Worm (Caenorhabditis elegans) whole organism, L4 larva: ENCODE results near the gene F49F1.10.

Source experiments
- R02D3.7 ChIP-seq: fragments of 150-350 bp; sonication (generic microtip); optimal IDR thresholded peaks from 3 replicates; lab custom pipeline; 2014; ENCODE audit warnings: missing biosample characterization, missing genetic modification characterization
- T26A8.4 ChIP-seq: fragments of 200-800 bp; sonication (Bioruptor generic); IDR thresholded peaks from 2 replicates; pipeline ENCODE4 v1.3.6; 2022; ENCODE audit warnings: missing genetic modification characterization, missing compliant biosample characterization
- ZK337.2 ChIP-seq: fragments of 200-800 bp; sonication (Bioruptor generic); IDR thresholded peaks from 2 replicates; pipeline ENCODE4 v1.3.6; 2022; ENCODE audit warnings: missing genetic modification reagents, missing genetic modification characterization, missing compliant biosample characterization
- aha-1 ChIP-seq: fragments of 150-350 bp; peaks from one replicate; lab custom pipeline; 2014; ENCODE audit warnings: missing biosample characterization, missing genetic modification characterization
- ama-1 ChIP-seq: fragments of 150-350 bp; optimal IDR thresholded peaks from 2 replicates; lab custom pipeline; 2014; ENCODE audit warnings: inconsistent platforms, mixed read lengths
- arid-1 ChIP-seq: fragments of 200-800 bp; sonication (Bioruptor generic); conservative IDR thresholded peaks from 2 replicates; pipeline ENCODE4 v1.3.6; 2022; ENCODE audit warnings: missing genetic modification reagents, missing genetic modification characterization, missing compliant biosample characterization
- attf-4 ChIP-seq: sonication (generic microtip); optimal IDR thresholded peaks from 3 replicates; lab custom pipeline; 2017; ENCODE audit warnings: missing biosample characterization, missing genetic modification characterization
- ceh-28 ChIP-seq: fragments of 150-350 bp; optimal IDR thresholded peaks from 2 replicates; lab custom pipeline; 2014; ENCODE audit warnings: missing biosample characterization, missing genetic modification reagents, missing genetic modification characterization
- ceh-32 ChIP-seq: sonication (generic microtip); optimal IDR thresholded peaks from 2 replicates; lab custom pipeline; 2016; ENCODE audit warnings: mild to moderate bottlenecking, missing genetic modification characterization, missing compliant biosample characterization; ENCODE audit not compliant: poor library complexity
- ceh-44 ChIP-seq: fragments of 200-800 bp; sonication (Bioruptor generic); IDR thresholded peaks from 2 replicates; pipeline ENCODE4 v1.3.6; 2022; ENCODE audit warnings: missing genetic modification reagents, missing genetic modification characterization, missing compliant biosample characterization
- cey-2 ChIP-seq: sonication (generic microtip); optimal IDR thresholded peaks from 3 replicates; lab custom pipeline; 2017; ENCODE audit warnings: missing genetic modification characterization, mild to moderate bottlenecking, missing compliant biosample characterization, antibody characterized with exemption, borderline replicate concordance; ENCODE audit not compliant: insufficient read depth
- daf-12 ChIP-seq: fragments of 150-350 bp; optimal IDR thresholded peaks from 2 replicates; lab custom pipeline; 2014; ENCODE audit warnings: missing biosample characterization, missing genetic modification reagents, missing genetic modification characterization
- daf-16 ChIP-seq, 3 experiments: sonication (generic microtip); optimal IDR thresholded peaks; 2 replicates each; lab custom pipeline; 2016 to 2017; ENCODE audit warnings: missing genetic modification characterization in 3 of 3, missing genetic modification reagents in 3 of 3, mild to moderate bottlenecking in 2 of 3, missing compliant biosample characterization in 2 of 3, missing biosample characterization in 1 of 3, moderate library complexity in 1 of 3
- daf-8 ChIP-seq: fragments of 200-800 bp; sonication (Bioruptor generic); IDR thresholded peaks from 2 replicates; pipeline ENCODE4 v1.3.6; 2022; ENCODE audit warnings: missing genetic modification characterization, missing compliant biosample characterization
- dmd-6 ChIP-seq: fragments of 200-800 bp; sonication (Bioruptor generic); IDR thresholded peaks from 2 replicates; pipeline ENCODE4 v1.3.6; 2022; ENCODE audit warnings: missing genetic modification reagents, missing genetic modification characterization, missing compliant biosample characterization
- duxl-1 ChIP-seq: sonication (generic microtip); optimal IDR thresholded peaks from 2 replicates; lab custom pipeline; 2016; ENCODE audit warnings: mild to moderate bottlenecking, missing genetic modification characterization, moderate library complexity, missing compliant biosample characterization; ENCODE audit not compliant: poor library complexity
- dve-1 ChIP-seq: sonication (generic microtip); optimal IDR thresholded peaks from 2 replicates; lab custom pipeline; 2017; ENCODE audit warnings: antibody characterized with exemption, mild to moderate bottlenecking, missing genetic modification characterization, missing compliant biosample characterization; ENCODE audit not compliant: insufficient read depth
- egl-43 ChIP-seq: fragments of 200-800 bp; sonication (Bioruptor generic); IDR thresholded peaks from 2 replicates; pipeline ENCODE4 v1.3.6; 2022; ENCODE audit warnings: missing genetic modification reagents, missing genetic modification characterization, missing compliant biosample characterization
- hif-1 ChIP-seq, 2 experiments: sonication (generic microtip); optimal IDR thresholded peaks; 2 replicates each; lab custom pipeline; 2016 to 2017; ENCODE audit warnings: missing compliant biosample characterization in 2 of 2, missing genetic modification characterization in 2 of 2, missing genetic modification reagents in 2 of 2, missing genotype in 2 of 2, mild to moderate bottlenecking in 1 of 2
- hlh-11 ChIP-seq: fragments of 200-800 bp; sonication (Bioruptor generic); optimal IDR thresholded peaks from 2 replicates; lab custom pipeline; 2018; ENCODE audit warnings: mild to moderate bottlenecking, missing genetic modification characterization, missing compliant biosample characterization
- hlh-30 ChIP-seq: sonication (generic microtip); optimal IDR thresholded peaks from 2 replicates; lab custom pipeline; 2017; ENCODE audit warnings: antibody characterized with exemption, mild to moderate bottlenecking, missing genetic modification characterization, missing compliant biosample characterization; ENCODE audit not compliant: insufficient read depth
- lin-15B ChIP-seq: fragments of 150-350 bp; sonication (generic microtip); optimal IDR thresholded peaks from 3 replicates; lab custom pipeline; 2014; ENCODE audit warnings: missing biosample characterization, missing genetic modification characterization
- lin-38 ChIP-seq: fragments of 200-800 bp; sonication (Bioruptor generic); IDR thresholded peaks from 2 replicates; pipeline ENCODE4 v1.3.6; 2022; ENCODE audit warnings: missing genetic modification reagents, missing genetic modification characterization, missing compliant biosample characterization
- lir-3 ChIP-seq: sonication (generic microtip); optimal IDR thresholded peaks from 2 replicates; lab custom pipeline; 2016; ENCODE audit warnings: mild to moderate bottlenecking, missing genetic modification characterization, missing compliant biosample characterization
- lsy-2 ChIP-seq, 2 experiments: fragments of 150-350 bp in 1 of 2; sonication (generic microtip) in 1 of 2; optimal IDR thresholded peaks; 2 replicates each; lab custom pipeline; 2014 to 2017; ENCODE audit warnings: missing biosample characterization in 2 of 2, missing genetic modification characterization in 2 of 2
- madf-9 ChIP-seq: fragments of 200-800 bp; sonication (Bioruptor generic); conservative IDR thresholded peaks from 2 replicates; pipeline ENCODE4 v1.3.6; 2022; ENCODE audit warnings: missing genetic modification reagents, missing genetic modification characterization, missing compliant biosample characterization
- mes-2 ChIP-seq: sonication (generic microtip); optimal IDR thresholded peaks from 2 replicates; lab custom pipeline; 2016; ENCODE audit warnings: missing genotype, mild to moderate bottlenecking, missing genetic modification characterization, missing compliant biosample characterization; ENCODE audit not compliant: poor library complexity, severe bottlenecking
- mxl-2 ChIP-seq: fragments of 200-800 bp; sonication (Bioruptor generic); conservative IDR thresholded peaks from 2 replicates; pipeline ENCODE4 v1.3.6; 2022; ENCODE audit warnings: missing genetic modification reagents, missing genetic modification characterization, missing compliant biosample characterization
- nhr-102 ChIP-seq: sonication (generic microtip); optimal IDR thresholded peaks from 2 replicates; lab custom pipeline; 2016; ENCODE audit warnings: mild to moderate bottlenecking, missing genetic modification characterization, moderate library complexity, missing compliant biosample characterization
- nhr-11 ChIP-seq: fragments of 150-350 bp; optimal IDR thresholded peaks from 2 replicates; lab custom pipeline; 2014; ENCODE audit warnings: missing biosample characterization, missing genetic modification characterization
- nhr-237 ChIP-seq: sonication (generic microtip); optimal IDR thresholded peaks from 2 replicates; lab custom pipeline; 2017; ENCODE audit warnings: missing biosample characterization, missing genetic modification characterization
- nhr-25 ChIP-seq: sonication (generic microtip); optimal IDR thresholded peaks from 2 replicates; lab custom pipeline; 2017; ENCODE audit warnings: missing genetic modification characterization, mild to moderate bottlenecking, missing compliant biosample characterization, antibody characterized with exemption, moderate library complexity, borderline replicate concordance; ENCODE audit not compliant: insufficient read depth
- nhr-42 ChIP-seq: fragments of 200-800 bp; sonication (Bioruptor generic); IDR thresholded peaks from 2 replicates; pipeline ENCODE4 v1.3.6; 2022; ENCODE audit warnings: missing genetic modification characterization, missing compliant biosample characterization
- nhr-48 ChIP-seq: sonication (generic microtip); optimal IDR thresholded peaks from 2 replicates; lab custom pipeline; 2016; ENCODE audit warnings: mild to moderate bottlenecking, missing genetic modification characterization, missing compliant biosample characterization
- pha-4 ChIP-seq, 2 experiments: fragments of 150-350 bp in 1 of 2; fragments of 200-800 bp in 1 of 2; sonication (Bioruptor generic) in 1 of 2; IDR thresholded peaks in 1 of 2; optimal IDR thresholded peaks in 1 of 2; 2 replicates each; pipeline versions ENCODE4 v1.3.6 to Lab custom; 2014 to 2022; ENCODE audit warnings: missing genetic modification characterization in 2 of 2, missing genetic modification reagents in 2 of 2, missing biosample characterization in 1 of 2, missing compliant biosample characterization in 1 of 2
- php-3 ChIP-seq: fragments of 200-800 bp; sonication (Bioruptor generic); IDR thresholded peaks from 2 replicates; pipeline ENCODE4 v1.3.6; 2022; ENCODE audit warnings: missing genetic modification reagents, missing genetic modification characterization, missing compliant biosample characterization
- saeg-2 ChIP-seq: fragments of 200-800 bp; sonication (Bioruptor generic); IDR thresholded peaks from 2 replicates; pipeline ENCODE4 v1.3.6; 2022; ENCODE audit warnings: missing genetic modification reagents, missing genetic modification characterization, missing compliant biosample characterization
- snpc-1.2 ChIP-seq: fragments of 200-800 bp; sonication (Bioruptor generic); IDR thresholded peaks from 2 replicates; pipeline ENCODE4 v1.3.6; 2022; ENCODE audit warnings: missing genetic modification reagents, missing genetic modification characterization, missing compliant biosample characterization
- snpc-4 ChIP-seq: fragments of 150-350 bp; optimal IDR thresholded peaks from 2 replicates; lab custom pipeline; 2014; ENCODE audit warnings: missing biosample characterization, missing genetic modification characterization
- tag-97 ChIP-seq: fragments of 200-800 bp; sonication (Bioruptor generic); IDR thresholded peaks from 2 replicates; pipeline ENCODE4 v1.3.6; 2022; ENCODE audit warnings: missing genetic modification characterization, missing compliant biosample characterization
- unc-130 ChIP-seq: sonication (generic microtip); optimal IDR thresholded peaks from 2 replicates; lab custom pipeline; 2016; ENCODE audit warnings: missing genetic modification reagents, missing genetic modification characterization, missing compliant biosample characterization
- unc-62 ChIP-seq, 3 experiments: fragments of 150-350 bp in 1 of 3; sonication (generic microtip); optimal IDR thresholded peaks in 2 of 3; peaks in 1 of 3; 1 replicate in 1 of 3; 2 replicates in 2 of 3; lab custom pipeline; 2014 to 2017; ENCODE audit warnings: missing biosample characterization in 3 of 3, missing genetic modification characterization in 3 of 3, missing genetic modification reagents in 3 of 3, missing genotype in 1 of 3
- zip-2 ChIP-seq: fragments of 150-350 bp; optimal IDR thresholded peaks from 2 replicates; lab custom pipeline; 2014; ENCODE audit warnings: missing biosample characterization, missing genetic modification characterization

F49F1.10 gene

DNA sequence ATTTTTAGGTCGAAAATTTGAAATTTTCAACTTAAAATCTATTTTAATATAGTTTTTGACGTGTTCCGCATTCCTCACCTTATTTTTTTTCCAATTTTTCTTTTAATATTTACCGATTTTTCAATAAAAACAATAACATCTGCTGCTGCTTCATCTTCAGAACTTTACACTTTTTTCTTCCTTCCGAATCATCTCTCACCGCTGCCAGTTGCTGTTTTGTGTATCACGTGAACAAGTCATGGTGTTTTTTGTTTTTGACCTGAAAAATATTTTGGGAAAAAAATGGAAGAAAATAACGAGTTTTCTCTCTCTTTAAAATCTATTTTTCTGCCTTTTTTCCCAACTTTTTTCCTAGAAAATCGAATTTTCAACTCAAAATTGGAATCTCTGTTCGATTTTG is 39.1 kb downstream of the F49F1.10 start:
- no peak for TF ChIP-seq zip-2
- no peak for TF ChIP-seq dve-1 (tag; lab: Kevin White, UChicago)
- no peak for TF ChIP-seq hif-1 (tag; optimal IDR thresholded peaks at IDR 0.05; lab: Kevin White, UChicago)
- TF ChIP-seq daf-16 (GFP tag; optimal IDR thresholded peaks at IDR 0.05; lab: Kevin White, UChicago) = peak in 1 of 2 experiments; percentile 95
- TF ChIP-seq daf-16 (tag; optimal IDR thresholded peaks at IDR 0.05; lab: Kevin White, UChicago) = no peak
- no peak for TF ChIP-seq madf-9 (GFP tag; lab: Robert Waterston, UW)
- peak; percentile 45 for TF ChIP-seq hlh-30 (tag; lab: Kevin White, UChicago)
- TF ChIP-seq nhr-237 (tag; lab: Kevin White, UChicago) = no peak
- TF ChIP-seq snpc-1.2 (GFP tag; lab: Robert Waterston, UW) = no peak

DNA sequence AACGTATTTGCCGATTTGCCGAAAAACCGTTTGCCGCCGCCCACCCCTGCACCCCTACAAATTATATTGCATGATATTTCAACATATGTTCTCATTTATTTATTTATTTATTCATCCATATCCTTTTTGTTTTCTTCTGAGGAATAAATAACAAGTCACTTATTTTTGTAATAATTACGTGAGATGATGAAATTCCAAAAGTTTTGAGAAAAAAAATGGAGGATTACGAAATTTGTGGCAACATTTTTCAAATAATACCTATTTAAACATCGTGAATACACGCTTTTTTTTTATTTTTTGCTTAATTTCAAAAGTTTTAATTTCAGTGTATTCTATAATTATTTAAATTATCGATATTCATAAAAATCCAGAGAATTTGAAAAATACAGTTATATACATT is 42.0 kb downstream of the F49F1.10 start:
- peak; percentile 61 for TF ChIP-seq aha-1
- TF ChIP-seq madf-9 (GFP tag; lab: Robert Waterston, UW) = peak; percentile 26; the same call in 1 of the 2 replicates
- no peak for TF ChIP-seq lin-38

DNA sequence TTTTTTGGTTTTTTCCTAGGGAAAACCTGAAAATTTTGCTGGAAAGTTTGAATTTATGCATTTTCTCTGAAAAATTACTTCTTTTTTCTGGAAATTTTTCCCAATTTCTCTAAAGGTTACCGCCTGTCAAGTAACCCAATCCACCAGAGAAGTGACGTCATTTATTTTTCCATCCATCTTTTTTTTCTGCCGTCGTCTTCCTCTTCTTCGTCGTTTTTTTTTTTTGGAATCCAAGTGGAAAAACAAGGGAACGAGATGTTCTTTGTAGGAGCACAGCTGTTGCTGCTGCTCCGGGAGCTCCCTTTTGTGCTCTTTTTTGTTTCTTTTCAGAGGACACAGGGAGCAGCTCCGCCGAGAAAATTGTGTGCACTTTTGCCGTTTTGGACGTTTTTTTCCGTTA is 44.6 kb downstream of the F49F1.10 start:
- TF ChIP-seq ama-1 (no peak), egl-43 (GFP tag; lab: Robert Waterston, UW) (no peak), php-3 (GFP tag; lab: Robert Waterston, UW) (no peak), mes-2 (tag; lab: Kevin White, UChicago) (peak; percentile 1), attf-4 (tag; lab: Kevin White, UChicago) (no peak), cey-2 (tag; lab: Kevin White, UChicago) (no peak), tag-97 (no peak), nhr-11 (no peak), saeg-2 (no peak), nhr-42 (GFP tag; lab: Robert Waterston, UW) (no peak), pha-4 (GFP tag; IDR thresholded peaks at IDR 0.05; lab: Robert Waterston, UW) (no peak), pha-4 (tag; optimal IDR thresholded peaks at IDR 0.05; lab: Kevin White, UChicago) (no peak), lin-38 (no peak), hlh-11 (tag; lab: Kevin White, UChicago) (peak; percentile 16), aha-1 (peak; percentile 86), madf-9 (GFP tag; lab: Robert Waterston, UW) (no peak), R02D3.7 (tag; lab: Kevin White, UChicago) (no peak), nhr-25 (tag; lab: Kevin White, UChicago) (no peak), unc-62 (GFP tag; optimal IDR thresholded peaks at IDR 0.05 in 1 of 2; lab: Kevin White, UChicago) (no peak), unc-62 (tag; optimal IDR thresholded peaks at IDR 0.05; lab: Kevin White, UChicago) (no peak), ceh-32 (tag; lab: Kevin White, UChicago) (no peak), T26A8.4 (no peak), lin-15B (tag; lab: Kevin White, UChicago) (no peak), nhr-102 (tag; lab: Kevin White, UChicago) (no peak), daf-16 (GFP tag; optimal IDR thresholded peaks at IDR 0.05; lab: Kevin White, UChicago) (peak in 1 of 2 experiments; percentile 69), daf-16 (tag; optimal IDR thresholded peaks at IDR 0.05; lab: Kevin White, UChicago) (no peak), daf-8 (GFP tag; lab: Robert Waterston, UW) (no peak), dmd-6 (GFP tag; lab: Robert Waterston, UW) (no peak), mxl-2 (GFP tag; lab: Robert Waterston, UW) (no peak), lsy-2 (tag; optimal IDR thresholded peaks at IDR 0.05; lab: Kevin White, UChicago) (peak in 1 of 2 experiments; percentile 12), snpc-4 (tag; lab: Kevin White, UChicago) (no peak), ceh-28 (tag; lab: Kevin White, UChicago) (no peak), nhr-48 (tag; lab: Kevin White, UChicago) (no peak), ceh-44 (GFP tag; lab: Robert Waterston, UW) (no peak), hlh-30 (tag; lab: Kevin White, UChicago) (no peak), lir-3 (tag; lab: Kevin White, UChicago) (no peak), duxl-1 (tag; lab: Kevin White, UChicago) (no peak), unc-130 (GFP tag; lab: Kevin White, UChicago) (no peak), daf-12 (no peak), ZK337.2 (no peak), arid-1 (GFP tag; lab: Robert Waterston, UW) (no peak)
